Worm (Caenorhabditis elegans): ENCODE measurements around the gene srbc-9.

srbc-9 gene

ce11 chrV:7524447-7524846 lies 34.2 kb upstream of the srbc-9 start, which contains the start of gene C54F6.20:
C54F6.20 (plus strand) TSS chrV:7524747.
- TF ChIP-seq tbx-8 (GFP tag; optimal IDR thresholded peaks at IDR 0.05): no peak
- no peak for TF ChIP-seq cnd-1 (tag; optimal IDR thresholded peaks at IDR 0.05)
- TF ChIP-seq unc-120 (tag; optimal IDR thresholded peaks at IDR 0.05; ENCODE audit: poor library complexity, severe bottlenecking): no peak
- TF ChIP-seq mab-5 (tag; optimal IDR thresholded peaks at IDR 0.05): no peak
- TF ChIP-seq lsy-2 (tag; optimal IDR thresholded peaks at IDR 0.05): no peak
- no peak for TF ChIP-seq pha-4 (tag; optimal IDR thresholded peaks at IDR 0.05)
- no peak for TF ChIP-seq lin-32 (GFP tag; optimal IDR thresholded peaks at IDR 0.05)
- no peak for TF ChIP-seq unc-39 (tag; optimal IDR thresholded peaks at IDR 0.05)
- no peak for TF ChIP-seq nhr-28 (tag; optimal IDR thresholded peaks at IDR 0.05)
- no peak for TF ChIP-seq ztf-11 (tag; optimal IDR thresholded peaks at IDR 0.05)
- no peak for TF ChIP-seq sptf-1 (tag; optimal IDR thresholded peaks at IDR 0.05)
- no peak for TF ChIP-seq lin-13 (tag; optimal IDR thresholded peaks at IDR 0.05)
- no peak for TF ChIP-seq ces-1 (GFP tag; optimal IDR thresholded peaks at IDR 0.05)
- TF ChIP-seq mls-2 (tag; optimal IDR thresholded peaks at IDR 0.05): no peak
- TF ChIP-seq ceh-83 (GFP tag; optimal IDR thresholded peaks at IDR 0.05): no peak
- no peak for TF ChIP-seq drap-1 (GFP tag; optimal IDR thresholded peaks at IDR 0.05)
- no peak for TF ChIP-seq nhr-76 (tag; optimal IDR thresholded peaks at IDR 0.05)
- no peak for TF ChIP-seq hlh-1 (tag; optimal IDR thresholded peaks at IDR 0.05)
- TF ChIP-seq mep-1 (tag; optimal IDR thresholded peaks at IDR 0.05): no peak
- no peak for TF ChIP-seq nhr-2 (tag; optimal IDR thresholded peaks at IDR 0.05)

ce11 chrV:7523392-7523791 lies 33.2 kb upstream of the srbc-9 start, which contains the start of gene C54F6.6:
C54F6.6 (plus strand) TSS chrV:7523692.
- no peak for TF ChIP-seq lin-13 (tag; optimal IDR thresholded peaks at IDR 0.05)
- no peak for TF ChIP-seq nhr-2 (tag; optimal IDR thresholded peaks at IDR 0.05)
- no peak for TF ChIP-seq sptf-1 (tag; optimal IDR thresholded peaks at IDR 0.05)
- no peak for TF ChIP-seq M03D4.4 (tag; optimal IDR thresholded peaks at IDR 0.05)
- no peak for TF ChIP-seq lin-32 (GFP tag; optimal IDR thresholded peaks at IDR 0.05)

ce11 chrV:7522279-7522678 lies 32.0 kb upstream of the srbc-9 start, which contains the start of gene C54F6.15:
C54F6.15 (minus strand) TSS chrV:7522379.
- TF ChIP-seq ceh-83 (GFP tag; optimal IDR thresholded peaks at IDR 0.05) (no peak), sptf-1 (tag; optimal IDR thresholded peaks at IDR 0.05) (no peak), cnd-1 (tag; optimal IDR thresholded peaks at IDR 0.05) (no peak), mls-2 (tag; optimal IDR thresholded peaks at IDR 0.05) (no peak), sem-2 (GFP tag; optimal IDR thresholded peaks at IDR 0.05) (no peak), flh-1 (GFP tag; optimal IDR thresholded peaks at IDR 0.05) (no peak), ces-1 (GFP tag; optimal IDR thresholded peaks at IDR 0.05) (no peak), lin-32 (GFP tag; optimal IDR thresholded peaks at IDR 0.05) (no peak), bed-3 (GFP tag; optimal IDR thresholded peaks at IDR 0.05) (no peak)

- no peak for TF ChIP-seq ceh-43 (GFP tag; optimal IDR thresholded peaks at IDR 0.05)
- no peak for TF ChIP-seq ceh-83 (GFP tag; optimal IDR thresholded peaks at IDR 0.05)
- TF ChIP-seq zip-8 (tag; optimal IDR thresholded peaks at IDR 0.05): no peak
- TF ChIP-seq ham-2 (GFP tag; optimal IDR thresholded peaks at IDR 0.05): no peak
- TF ChIP-seq M03D4.4 (tag; optimal IDR thresholded peaks at IDR 0.05): no peak
- TF ChIP-seq sptf-1 (tag; optimal IDR thresholded peaks at IDR 0.05): no peak
- TF ChIP-seq lin-32 (GFP tag; optimal IDR thresholded peaks at IDR 0.05): no peak
- TF ChIP-seq mab-5 (tag; optimal IDR thresholded peaks at IDR 0.05): no peak
- no peak for TF ChIP-seq elt-1 (tag; optimal IDR thresholded peaks at IDR 0.05; ENCODE audit: borderline replicate concordance, insufficient read depth)
- TF ChIP-seq sem-2 (GFP tag; optimal IDR thresholded peaks at IDR 0.05): no peak
- no peak for TF ChIP-seq unc-120 (tag; optimal IDR thresholded peaks at IDR 0.05; ENCODE audit: poor library complexity, severe bottlenecking)
- TF ChIP-seq drap-1 (GFP tag; optimal IDR thresholded peaks at IDR 0.05): no peak
- TF ChIP-seq unc-62 (GFP tag; optimal IDR thresholded peaks at IDR 0.05): no peak
- no peak for TF ChIP-seq lsy-2 (tag; optimal IDR thresholded peaks at IDR 0.05)
Observed at ce11 chrV:7521304-7521703, 31.1 kb upstream of the srbc-9 start.

ce11 chrV:7520077-7520476 lies 29.8 kb upstream of the srbc-9 start, which contains the start of gene srb-19:
srb-19 (minus strand) TSS chrV:7520177.
- TF ChIP-seq ces-1 (GFP tag; optimal IDR thresholded peaks at IDR 0.05): peak; percentile 31
- TF ChIP-seq nhr-28 (tag; optimal IDR thresholded peaks at IDR 0.05): no peak
- no peak for TF ChIP-seq lsy-2 (tag; optimal IDR thresholded peaks at IDR 0.05)
- TF ChIP-seq mep-1 (tag; optimal IDR thresholded peaks at IDR 0.05): no peak
- no peak for TF ChIP-seq ham-2 (GFP tag; optimal IDR thresholded peaks at IDR 0.05)
- TF ChIP-seq ceh-39 (tag; optimal IDR thresholded peaks at IDR 0.05): no peak
- no peak for TF ChIP-seq sem-2 (GFP tag; optimal IDR thresholded peaks at IDR 0.05)
- TF ChIP-seq drap-1 (GFP tag; optimal IDR thresholded peaks at IDR 0.05): no peak
- no peak for TF ChIP-seq ztf-11 (tag; optimal IDR thresholded peaks at IDR 0.05)

Measured in whole organism, mixed stage, embryonic.